Worm (Caenorhabditis elegans) whole organism, young adult: ENCODE measurements around the gene fbxb-55.

Source experiments
- B0035.1 ChIP-seq: sonication (generic microtip); optimal IDR thresholded peaks from 2 replicates; lab custom pipeline; 2016; ENCODE audit warnings: missing genetic modification characterization, mild to moderate bottlenecking, missing compliant biosample characterization, missing genotype, missing genetic modification reagents
- C06A6.2 ChIP-seq: fragments of 200-800 bp; sonication (Bioruptor generic); conservative IDR thresholded peaks from 2 replicates; pipeline ENCODE4 v1.3.6; 2022; ENCODE audit warnings: missing genetic modification characterization, missing compliant biosample characterization
- F10E7.11 ChIP-seq: sonication (generic microtip); optimal IDR thresholded peaks from 2 replicates; lab custom pipeline; 2017; ENCODE audit warnings: mild to moderate bottlenecking, missing genetic modification characterization, moderate library complexity, missing compliant biosample characterization
- F23B12.7 ChIP-seq: sonication (generic microtip); optimal IDR thresholded peaks from 2 replicates; lab custom pipeline; 2017; ENCODE audit warnings: missing genetic modification characterization, mild to moderate bottlenecking, missing compliant biosample characterization, antibody characterized with exemption, moderate library complexity; ENCODE audit not compliant: insufficient read depth
- F49E8.2 ChIP-seq: sonication (generic microtip); optimal IDR thresholded peaks from 3 replicates; lab custom pipeline; 2017; ENCODE audit warnings: missing genetic modification characterization, mild to moderate bottlenecking, missing compliant biosample characterization, antibody characterized with exemption, moderate library complexity; ENCODE audit not compliant: insufficient read depth
- F55B11.4 ChIP-seq: sonication (generic microtip); optimal IDR thresholded peaks from 2 replicates; lab custom pipeline; 2016; ENCODE audit warnings: missing compliant biosample characterization, missing genetic modification characterization, borderline replicate concordance; ENCODE audit not compliant: insufficient read depth
- F57C9.4 ChIP-seq: sonication (generic microtip); optimal IDR thresholded peaks from 2 replicates; lab custom pipeline; 2017; ENCODE audit warnings: mild to moderate bottlenecking, missing genetic modification characterization, missing compliant biosample characterization
- Y53G8AR.9 ChIP-seq: fragments of 200-800 bp; sonication (Bioruptor generic); conservative IDR thresholded peaks from 2 replicates; pipeline ENCODE4 v1.3.6; 2022; ENCODE audit warnings: missing genetic modification reagents, missing genetic modification characterization, missing compliant biosample characterization
- Y56A3A.18 ChIP-seq: fragments of 200-800 bp; sonication (Bioruptor generic); IDR thresholded peaks from 2 replicates; pipeline ENCODE4 v1.3.6; 2022; ENCODE audit warnings: missing genetic modification reagents, missing genetic modification characterization, missing compliant biosample characterization
- akir-1 ChIP-seq: fragments of 200-800 bp; sonication (Bioruptor generic); optimal IDR thresholded peaks from 2 replicates; lab custom pipeline; 2018; ENCODE audit warnings: mild to moderate bottlenecking, missing genetic modification characterization, moderate library complexity, missing compliant biosample characterization
- ama-1 ChIP-seq, 3 experiments: fragments of 150-350 bp in 1 of 3; sonication (generic microtip) in 2 of 3; optimal IDR thresholded peaks; 2 replicates each; lab custom pipeline; 2014 to 2018; ENCODE audit warnings: missing biosample characterization in 2 of 3, missing genetic modification characterization in 2 of 3, missing genetic modification reagents in 2 of 3
- aptf-3 ChIP-seq: fragments of 200-800 bp; sonication (Bioruptor generic); IDR thresholded peaks from 2 replicates; pipeline ENCODE4 v1.3.6; 2022; ENCODE audit warnings: missing genetic modification characterization, missing compliant biosample characterization
- atf-7 ChIP-seq: sonication (generic microtip); optimal IDR thresholded peaks from 2 replicates; lab custom pipeline; 2017; ENCODE audit warnings: mild to moderate bottlenecking, missing genetic modification characterization, missing compliant biosample characterization
- athp-1 ChIP-seq: sonication (generic microtip); optimal IDR thresholded peaks from 2 replicates; lab custom pipeline; 2017; ENCODE audit warnings: mild to moderate bottlenecking, missing genetic modification characterization, missing compliant biosample characterization
- attf-5 ChIP-seq: fragments of 200-800 bp; sonication (Bioruptor generic); optimal IDR thresholded peaks from 2 replicates; lab custom pipeline; 2018; ENCODE audit warnings: mild to moderate bottlenecking, missing genetic modification characterization, missing compliant biosample characterization
- bed-2 ChIP-seq: fragments of 200-800 bp; sonication (Bioruptor generic); IDR thresholded peaks from 2 replicates; pipeline ENCODE4 v1.3.6; 2022; ENCODE audit warnings: missing genetic modification reagents, missing genetic modification characterization, missing compliant biosample characterization
- cebp-1 ChIP-seq, 2 experiments: fragments of 200-800 bp in 1 of 2; sonication (Bioruptor generic) in 1 of 2; sonication (generic microtip) in 1 of 2; IDR thresholded peaks in 1 of 2; optimal IDR thresholded peaks in 1 of 2; 2 replicates each; pipeline versions ENCODE4 v1.3.6 to Lab custom; 2017 to 2022; ENCODE audit warnings: missing compliant biosample characterization in 2 of 2, missing genetic modification characterization in 2 of 2, mild to moderate bottlenecking in 1 of 2, missing genetic modification reagents in 1 of 2, moderate library complexity in 1 of 2
- ceh-100 ChIP-seq: fragments of 200-800 bp; sonication (Bioruptor generic); IDR thresholded peaks from 2 replicates; pipeline ENCODE4 v1.3.6; 2022; ENCODE audit warnings: missing genetic modification reagents, missing genetic modification characterization, missing compliant biosample characterization
- ceh-27 ChIP-seq: fragments of 200-800 bp; sonication (Bioruptor generic); optimal IDR thresholded peaks from 2 replicates; lab custom pipeline; 2018; ENCODE audit warnings: mild to moderate bottlenecking, missing genetic modification characterization, moderate library complexity, missing compliant biosample characterization
- dpl-1 ChIP-seq: fragments of 150-350 bp; optimal IDR thresholded peaks from 2 replicates; lab custom pipeline; 2014; ENCODE audit warnings: missing biosample characterization, missing genetic modification reagents, missing genetic modification characterization
- efl-1 ChIP-seq: fragments of 150-350 bp; optimal IDR thresholded peaks from 2 replicates; lab custom pipeline; 2014; ENCODE audit warnings: missing biosample characterization, missing genetic modification reagents, missing genetic modification characterization
- ets-4 ChIP-seq: fragments of 200-800 bp; sonication (Bioruptor generic); optimal IDR thresholded peaks from 2 replicates; lab custom pipeline; 2018; ENCODE audit warnings: mild to moderate bottlenecking, missing genetic modification characterization, missing compliant biosample characterization
- gei-17 ChIP-seq: fragments of 200-800 bp; sonication (Bioruptor generic); optimal IDR thresholded peaks from 2 replicates; lab custom pipeline; 2018; ENCODE audit warnings: mild to moderate bottlenecking, missing genetic modification characterization, missing compliant biosample characterization
- hlh-12 ChIP-seq: sonication (generic microtip); optimal IDR thresholded peaks from 2 replicates; lab custom pipeline; 2016; ENCODE audit warnings: missing genetic modification characterization, missing compliant biosample characterization
- let-526 ChIP-seq: fragments of 200-800 bp; sonication (Bioruptor generic); IDR thresholded peaks from 2 replicates; pipeline ENCODE4 v1.3.6; 2022; ENCODE audit warnings: missing genetic modification reagents, missing genetic modification characterization, missing compliant biosample characterization
- let-607 ChIP-seq, 2 experiments: fragments of 200-800 bp in 1 of 2; sonication (Bioruptor generic) in 1 of 2; sonication (generic microtip) in 1 of 2; optimal IDR thresholded peaks; 2 replicates each; lab custom pipeline; 2016 to 2018; ENCODE audit warnings: mild to moderate bottlenecking in 2 of 2, missing compliant biosample characterization in 2 of 2, missing genetic modification characterization in 2 of 2, moderate library complexity in 2 of 2, missing genotype in 1 of 2
- lin-26 ChIP-seq: fragments of 200-800 bp; sonication (Bioruptor generic); IDR thresholded peaks from 2 replicates; pipeline ENCODE4 v1.3.6; 2022; ENCODE audit warnings: missing genetic modification reagents, missing genetic modification characterization, missing compliant biosample characterization
- lin-35 ChIP-seq, 3 experiments: fragments of 150-350 bp in 2 of 3; sonication (generic microtip) in 1 of 3; optimal IDR thresholded peaks; 2 replicates each; lab custom pipeline; 2014 to 2018; ENCODE audit warnings: missing biosample characterization in 3 of 3, missing genetic modification characterization in 3 of 3, missing genetic modification reagents in 3 of 3
- lin-54 ChIP-seq: fragments of 200-800 bp; sonication (Bioruptor generic); optimal IDR thresholded peaks from 2 replicates; lab custom pipeline; 2018; ENCODE audit warnings: mild to moderate bottlenecking, missing genetic modification characterization, missing compliant biosample characterization
- lir-1 ChIP-seq: fragments of 200-800 bp; sonication (Bioruptor generic); conservative IDR thresholded peaks from 2 replicates; pipeline ENCODE4 v1.3.6; 2022; ENCODE audit warnings: missing genetic modification reagents, missing genetic modification characterization, missing compliant biosample characterization
- madf-6 ChIP-seq: fragments of 200-800 bp; sonication (Bioruptor generic); IDR thresholded peaks from 2 replicates; pipeline ENCODE4 v1.3.6; 2022; ENCODE audit warnings: missing genetic modification reagents, missing genetic modification characterization, missing compliant biosample characterization
- mcd-1 ChIP-seq: fragments of 200-800 bp; sonication (Bioruptor generic); IDR thresholded peaks from 2 replicates; pipeline ENCODE4 v1.3.6; 2022; ENCODE audit warnings: missing genetic modification reagents, missing genetic modification characterization, missing compliant biosample characterization
- mxl-1 ChIP-seq: sonication (generic microtip); optimal IDR thresholded peaks from 2 replicates; lab custom pipeline; 2016; ENCODE audit warnings: missing genetic modification characterization, missing compliant biosample characterization
- nfya-2 ChIP-seq: fragments of 200-800 bp; sonication (Bioruptor generic); IDR thresholded peaks from 2 replicates; pipeline ENCODE4 v1.3.6; 2022; ENCODE audit warnings: missing genetic modification reagents, missing genetic modification characterization, missing compliant biosample characterization
- nhr-120 ChIP-seq: fragments of 200-800 bp; sonication (Bioruptor generic); IDR thresholded peaks from 2 replicates; pipeline ENCODE4 v1.3.6; 2022; ENCODE audit warnings: missing genetic modification characterization, missing compliant biosample characterization
- pha-4 ChIP-seq: fragments of 150-350 bp; sonication (generic microtip); optimal IDR thresholded peaks from 2 replicates; lab custom pipeline; 2014; ENCODE audit warnings: missing biosample characterization, missing genetic modification reagents, missing genetic modification characterization
- rcor-1 ChIP-seq: fragments of 200-800 bp; sonication (Bioruptor generic); IDR thresholded peaks from 2 replicates; pipeline ENCODE4 v1.3.6; 2022; ENCODE audit warnings: missing genetic modification reagents, missing genetic modification characterization, missing compliant biosample characterization
- snpc-1.1 ChIP-seq: sonication (generic microtip); optimal IDR thresholded peaks from 2 replicates; lab custom pipeline; 2017; ENCODE audit warnings: missing genetic modification characterization, mild to moderate bottlenecking, missing compliant biosample characterization, antibody characterized with exemption, moderate library complexity, missing genotype, missing genetic modification reagents; ENCODE audit not compliant: insufficient read depth
- somi-1 ChIP-seq: fragments of 200-800 bp; sonication (Bioruptor generic); optimal IDR thresholded peaks from 2 replicates; lab custom pipeline; 2018; ENCODE audit warnings: mild to moderate bottlenecking, missing genetic modification characterization, missing compliant biosample characterization
- tbp1 ChIP-seq: fragments of 200-800 bp; sonication (Bioruptor generic); optimal IDR thresholded peaks from 2 replicates; lab custom pipeline; 2018; ENCODE audit warnings: mild to moderate bottlenecking, missing genetic modification characterization, missing compliant biosample characterization
- tlf-1 ChIP-seq: fragments of 200-800 bp; sonication (Bioruptor generic); optimal IDR thresholded peaks from 2 replicates; lab custom pipeline; 2018; ENCODE audit warnings: mild to moderate bottlenecking, missing genetic modification characterization, missing compliant biosample characterization
- unc-130 ChIP-seq: sonication (generic microtip); optimal IDR thresholded peaks from 2 replicates; lab custom pipeline; 2016; ENCODE audit warnings: missing genetic modification reagents, missing genetic modification characterization, missing compliant biosample characterization
- xnd-1 ChIP-seq: sonication (generic microtip); optimal IDR thresholded peaks from 2 replicates; lab custom pipeline; 2016; ENCODE audit warnings: missing genotype, missing genetic modification reagents, missing genetic modification characterization, missing compliant biosample characterization
- ztf-18 ChIP-seq: sonication (generic microtip); optimal IDR thresholded peaks from 2 replicates; lab custom pipeline; 2016; ENCODE audit warnings: missing genotype, mild to moderate bottlenecking, missing genetic modification characterization, missing compliant biosample characterization
- ztf-26 ChIP-seq: sonication (generic microtip); optimal IDR thresholded peaks from 2 replicates; lab custom pipeline; 2017; ENCODE audit warnings: missing genetic modification characterization, missing compliant biosample characterization
- ztf-28 ChIP-seq: fragments of 200-800 bp; sonication (Bioruptor generic); IDR thresholded peaks from 2 replicates; pipeline ENCODE4 v1.3.6; 2022; ENCODE audit warnings: missing genetic modification reagents, missing genetic modification characterization, missing compliant biosample characterization

The fbxb-55 gene

ce11 chrIV:4042274-4042673 is 26.3 kb upstream of the fbxb-55 start, which contains the start of gene cdc-73:
Gene cdc-73, plus strand, starts transcription at chrIV:4042575.
- no peak for TF ChIP-seq somi-1 (GFP tag; lab: Kevin White, UChicago)
- peak; percentile 6 for TF ChIP-seq attf-5
- no peak for TF ChIP-seq F57C9.4
- TF ChIP-seq lin-26 (GFP tag; lab: Robert Waterston, UW): no peak
- TF ChIP-seq ztf-28 (GFP tag; lab: Robert Waterston, UW): peak; percentile 70; the same call in 1 of the 2 replicates
- TF ChIP-seq ceh-27: no peak
- no peak for TF ChIP-seq C06A6.2 (GFP tag; lab: Robert Waterston, UW)
- no peak for TF ChIP-seq xnd-1 (tag; lab: Kevin White, UChicago)
- no peak for TF ChIP-seq Y56A3A.18
- peak; percentile 71 for TF ChIP-seq efl-1 (GFP tag; lab: Kevin White, UChicago)
- no peak for TF ChIP-seq rcor-1 (GFP tag; lab: Robert Waterston, UW)
- TF ChIP-seq lin-54 (GFP tag; lab: Kevin White, UChicago): peak; percentile 91
- TF ChIP-seq hlh-12 (tag; lab: Kevin White, UChicago): no peak
- peak; percentile 38; the same call in 1 of the 2 replicates for TF ChIP-seq mcd-1 (GFP tag; lab: Robert Waterston, UW)
- TF ChIP-seq lir-1: no peak
- peak; percentile 29 for TF ChIP-seq unc-130 (GFP tag; lab: Kevin White, UChicago)
- TF ChIP-seq nhr-120 (GFP tag; lab: Robert Waterston, UW): no peak
- TF ChIP-seq snpc-1.1 (tag; lab: Kevin White, UChicago): no peak
- no peak for TF ChIP-seq Y53G8AR.9 (GFP tag; lab: Robert Waterston, UW)
- no peak for TF ChIP-seq athp-1
- TF ChIP-seq pha-4 (tag; lab: Kevin White, UChicago): no peak
- peak; percentile 75 for TF ChIP-seq dpl-1 (GFP tag; lab: Kevin White, UChicago)
- peak in 1 of 3 experiments; percentile 60 for TF ChIP-seq lin-35 (GFP tag; optimal IDR thresholded peaks at IDR 0.05; lab: Kevin White, UChicago)
- TF ChIP-seq ceh-100 (GFP tag; lab: Robert Waterston, UW): no peak
- TF ChIP-seq ztf-18 (tag; lab: Kevin White, UChicago): peak; percentile 21

ce11 chrIV:4047628-4048027 is 21.0 kb upstream of the fbxb-55 start:
- TF ChIP-seq mxl-1 (tag; lab: Kevin White, UChicago) (peak; percentile 6), cebp-1 (GFP tag; IDR thresholded peaks at IDR 0.05; lab: Robert Waterston, UW) (no peak), cebp-1 (tag; optimal IDR thresholded peaks at IDR 0.05; lab: Kevin White, UChicago) (peak; percentile 48), ets-4 (no peak), F49E8.2 (peak; percentile 43), aptf-3 (no peak), akir-1 (no peak), B0035.1 (no peak), tbp1 (peak; percentile 33), bed-2 (GFP tag; lab: Robert Waterston, UW) (no peak), ztf-26 (tag; lab: Kevin White, UChicago) (no peak), let-607 (tag; optimal IDR thresholded peaks at IDR 0.05; lab: Kevin White, UChicago) (no peak), nhr-120 (GFP tag; lab: Robert Waterston, UW) (no peak), tlf-1 (GFP tag; lab: Kevin White, UChicago) (peak; percentile 52), gei-17 (no peak), ama-1 (optimal IDR thresholded peaks at IDR 0.05; lab: Kevin White, UChicago) (no peak), ama-1 (GFP tag; optimal IDR thresholded peaks at IDR 0.05; lab: Kevin White, UChicago) (peak in 1 of 2 experiments; percentile 86), somi-1 (GFP tag; lab: Kevin White, UChicago) (no peak), let-526 (no peak), F55B11.4 (tag; lab: Kevin White, UChicago) (no peak), F10E7.11 (no peak), snpc-1.1 (tag; lab: Kevin White, UChicago) (peak; percentile 22), atf-7 (tag; lab: Kevin White, UChicago) (no peak), nfya-2 (GFP tag; lab: Robert Waterston, UW) (no peak), F23B12.7 (tag; lab: Kevin White, UChicago) (no peak), madf-6 (GFP tag; lab: Robert Waterston, UW) (peak; percentile 76), lir-1 (no peak)
